Worm (Caenorhabditis elegans) whole organism, L2 larva: ENCODE results near the gene ddn-2.

Experiments used
- C34F6.9 ChIP-seq: fragments of 150-350 bp; optimal IDR thresholded peaks from 2 replicates; lab custom pipeline; 2014; ENCODE audit warnings: missing biosample characterization, missing genetic modification characterization
- F13H6.1 ChIP-seq: sonication (generic microtip); optimal IDR thresholded peaks from 2 replicates; lab custom pipeline; 2016; ENCODE audit warnings: missing genetic modification characterization, missing compliant biosample characterization
- R02D3.7 ChIP-seq: fragments of 150-350 bp; optimal IDR thresholded peaks from 2 replicates; lab custom pipeline; 2014; ENCODE audit warnings: missing biosample characterization, missing genetic modification characterization
- Y55F3AM.14 ChIP-seq: fragments of 200-800 bp; sonication (Bioruptor generic); optimal IDR thresholded peaks from 2 replicates; lab custom pipeline; 2018; ENCODE audit warnings: mild to moderate bottlenecking, missing genetic modification characterization, missing compliant biosample characterization
- ZK546.5 ChIP-seq: sonication (generic microtip); optimal IDR thresholded peaks from 2 replicates; lab custom pipeline; 2017; ENCODE audit warnings: missing biosample characterization, missing genetic modification characterization
- alr-1 ChIP-seq: fragments of 150-350 bp; optimal IDR thresholded peaks from 2 replicates; lab custom pipeline; 2014; ENCODE audit warnings: missing biosample characterization, missing genetic modification characterization
- aly-2 ChIP-seq: fragments of 150-350 bp; optimal IDR thresholded peaks from 2 replicates; lab custom pipeline; 2014; ENCODE audit warnings: missing biosample characterization, missing genetic modification characterization
- ama-1 ChIP-seq: fragments of 150-350 bp; optimal IDR thresholded peaks from 2 replicates; lab custom pipeline; 2018; ENCODE audit warnings: inconsistent platforms
- blmp-1 ChIP-seq: sonication (generic microtip); optimal IDR thresholded peaks from 2 replicates; lab custom pipeline; 2017; ENCODE audit warnings: missing genetic modification characterization, mild to moderate bottlenecking, missing compliant biosample characterization, antibody characterized with exemption, moderate library complexity; ENCODE audit not compliant: insufficient read depth
- ceh-16 ChIP-seq: fragments of 150-350 bp; optimal IDR thresholded peaks from 2 replicates; lab custom pipeline; 2014; ENCODE audit warnings: missing biosample characterization, missing genetic modification characterization
- ceh-82 ChIP-seq: fragments of 150-350 bp; optimal IDR thresholded peaks from 2 replicates; lab custom pipeline; 2014; ENCODE audit warnings: missing biosample characterization, missing genetic modification characterization
- crh-2 ChIP-seq: sonication (generic microtip); optimal IDR thresholded peaks from 2 replicates; lab custom pipeline; 2017; ENCODE audit warnings: missing biosample characterization, missing genetic modification characterization
- dmd-4 ChIP-seq: sonication (generic microtip); optimal IDR thresholded peaks from 2 replicates; lab custom pipeline; 2017; ENCODE audit warnings: missing biosample characterization, missing genetic modification characterization
- egl-27 ChIP-seq: sonication (generic microtip); optimal IDR thresholded peaks from 3 replicates; lab custom pipeline; 2017; ENCODE audit warnings: missing biosample characterization, missing genetic modification reagents, missing genetic modification characterization
- elt-1 ChIP-seq: fragments of 150-350 bp; optimal IDR thresholded peaks from 2 replicates; lab custom pipeline; 2014; ENCODE audit warnings: missing biosample characterization, missing genetic modification characterization
- elt-3 ChIP-seq: sonication (generic microtip); optimal IDR thresholded peaks from 2 replicates; lab custom pipeline; 2017; ENCODE audit warnings: missing biosample characterization, missing genetic modification characterization
- gmeb-1 ChIP-seq: fragments of 150-350 bp; optimal IDR thresholded peaks from 2 replicates; lab custom pipeline; 2014; ENCODE audit warnings: missing biosample characterization, missing genetic modification characterization
- lin-11 ChIP-seq: fragments of 150-350 bp; sonication (generic microtip); optimal IDR thresholded peaks from 2 replicates; lab custom pipeline; 2014; ENCODE audit warnings: missing biosample characterization, missing genetic modification characterization, inconsistent platforms, mixed read lengths
- lin-13 ChIP-seq: fragments of 150-350 bp; optimal IDR thresholded peaks from 2 replicates; lab custom pipeline; 2014; ENCODE audit warnings: missing biosample characterization, missing genetic modification reagents, missing genetic modification characterization
- lin-39 ChIP-seq: fragments of 150-350 bp; optimal IDR thresholded peaks from 2 replicates; lab custom pipeline; 2014; ENCODE audit warnings: missing biosample characterization, missing genetic modification reagents, missing genetic modification characterization
- lsy-2 ChIP-seq, 2 experiments: fragments of 150-350 bp in 1 of 2; sonication (generic microtip) in 1 of 2; optimal IDR thresholded peaks; 2 replicates each; lab custom pipeline; 2014 to 2017; ENCODE audit warnings: missing biosample characterization in 2 of 2, missing genetic modification characterization in 2 of 2
- mab-5 ChIP-seq: fragments of 150-350 bp; optimal IDR thresholded peaks from 2 replicates; lab custom pipeline; 2014; ENCODE audit warnings: missing biosample characterization, missing genetic modification characterization
- mbf-1 ChIP-seq: sonication (generic microtip); optimal IDR thresholded peaks from 2 replicates; lab custom pipeline; 2017; ENCODE audit warnings: missing biosample characterization, missing genetic modification characterization
- mdl-1 ChIP-seq, 2 experiments: fragments of 150-350 bp in 1 of 2; sonication (generic microtip) in 1 of 2; optimal IDR thresholded peaks; 2 replicates each; lab custom pipeline; 2017; ENCODE audit warnings: missing biosample characterization in 2 of 2, missing genetic modification characterization in 2 of 2
- nhr-10 ChIP-seq: sonication (generic microtip); optimal IDR thresholded peaks from 2 replicates; lab custom pipeline; 2017; ENCODE audit warnings: missing biosample characterization, missing genetic modification characterization
- nhr-12 ChIP-seq: fragments of 150-350 bp; optimal IDR thresholded peaks from 2 replicates; lab custom pipeline; 2014; ENCODE audit warnings: missing biosample characterization, missing genetic modification characterization
- nhr-129 ChIP-seq: fragments of 150-350 bp; optimal IDR thresholded peaks from 2 replicates; lab custom pipeline; 2014; ENCODE audit warnings: missing biosample characterization, missing genetic modification characterization
- nhr-21 ChIP-seq: fragments of 150-350 bp; optimal IDR thresholded peaks from 2 replicates; lab custom pipeline; 2014; ENCODE audit warnings: missing biosample characterization, missing genetic modification characterization
- nhr-23 ChIP-seq: fragments of 150-350 bp; optimal IDR thresholded peaks from 2 replicates; lab custom pipeline; 2014; ENCODE audit warnings: missing biosample characterization, missing genetic modification reagents, missing genetic modification characterization
- nhr-237 ChIP-seq: fragments of 150-350 bp; optimal IDR thresholded peaks from 2 replicates; lab custom pipeline; 2014; ENCODE audit warnings: missing biosample characterization, missing genetic modification characterization
- nhr-25 ChIP-seq: fragments of 150-350 bp; sonication (generic microtip); optimal IDR thresholded peaks from 3 replicates; lab custom pipeline; 2014; ENCODE audit warnings: missing biosample characterization, missing genetic modification characterization
- nhr-6 ChIP-seq: fragments of 150-350 bp; optimal IDR thresholded peaks from 2 replicates; lab custom pipeline; 2014; ENCODE audit warnings: missing biosample characterization, missing genetic modification characterization
- nhr-77 ChIP-seq: fragments of 150-350 bp; optimal IDR thresholded peaks from 2 replicates; lab custom pipeline; 2014; ENCODE audit warnings: missing biosample characterization, missing genetic modification characterization
- peb-1 ChIP-seq: fragments of 150-350 bp; optimal IDR thresholded peaks from 2 replicates; lab custom pipeline; 2014; ENCODE audit warnings: missing biosample characterization, missing genetic modification characterization
- skn-1 ChIP-seq: sonication (generic microtip); optimal IDR thresholded peaks from 2 replicates; lab custom pipeline; 2017; ENCODE audit warnings: missing biosample characterization, missing genetic modification characterization
- sma-3 ChIP-seq: sonication (generic microtip); optimal IDR thresholded peaks from 2 replicates; lab custom pipeline; 2016; ENCODE audit warnings: missing genetic modification reagents, missing genetic modification characterization, missing compliant biosample characterization
- sma-9 ChIP-seq, 2 experiments: fragments of 150-350 bp in 1 of 2; sonication (generic microtip) in 1 of 2; optimal IDR thresholded peaks; 2 replicates each; lab custom pipeline; 2014 to 2016; ENCODE audit warnings: missing genetic modification characterization in 2 of 2, mild to moderate bottlenecking in 1 of 2, missing biosample characterization in 1 of 2, missing compliant biosample characterization in 1 of 2, missing genetic modification reagents in 1 of 2, moderate library complexity in 1 of 2
- snpc-4 ChIP-seq: fragments of 150-350 bp; optimal IDR thresholded peaks from 2 replicates; lab custom pipeline; 2014; ENCODE audit warnings: missing biosample characterization, missing genetic modification characterization
- unc-39 ChIP-seq: fragments of 150-350 bp; optimal IDR thresholded peaks from 2 replicates; lab custom pipeline; 2014; ENCODE audit warnings: missing biosample characterization, missing genetic modification characterization
- unc-55 ChIP-seq: fragments of 150-350 bp; sonication (generic microtip); optimal IDR thresholded peaks from 3 replicates; lab custom pipeline; 2014; ENCODE audit warnings: missing biosample characterization, missing genetic modification reagents, missing genetic modification characterization
- zag-1 ChIP-seq: fragments of 150-350 bp; optimal IDR thresholded peaks from 2 replicates; lab custom pipeline; 2014; ENCODE audit warnings: missing biosample characterization, missing genetic modification characterization
- ztf-1 ChIP-seq: fragments of 200-800 bp; sonication (Bioruptor generic); conservative IDR thresholded peaks from 2 replicates; pipeline ENCODE4 v1.3.6; 2022; ENCODE audit warnings: missing genetic modification characterization, missing compliant biosample characterization
- ztf-11 ChIP-seq: sonication (generic microtip); optimal IDR thresholded peaks from 2 replicates; lab custom pipeline; 2017; ENCODE audit warnings: missing biosample characterization, missing genetic modification characterization
- ztf-4 ChIP-seq: fragments of 150-350 bp; optimal IDR thresholded peaks from 2 replicates; lab custom pipeline; 2014; ENCODE audit warnings: missing biosample characterization, missing genetic modification characterization

Gene ddn-2

DNA sequence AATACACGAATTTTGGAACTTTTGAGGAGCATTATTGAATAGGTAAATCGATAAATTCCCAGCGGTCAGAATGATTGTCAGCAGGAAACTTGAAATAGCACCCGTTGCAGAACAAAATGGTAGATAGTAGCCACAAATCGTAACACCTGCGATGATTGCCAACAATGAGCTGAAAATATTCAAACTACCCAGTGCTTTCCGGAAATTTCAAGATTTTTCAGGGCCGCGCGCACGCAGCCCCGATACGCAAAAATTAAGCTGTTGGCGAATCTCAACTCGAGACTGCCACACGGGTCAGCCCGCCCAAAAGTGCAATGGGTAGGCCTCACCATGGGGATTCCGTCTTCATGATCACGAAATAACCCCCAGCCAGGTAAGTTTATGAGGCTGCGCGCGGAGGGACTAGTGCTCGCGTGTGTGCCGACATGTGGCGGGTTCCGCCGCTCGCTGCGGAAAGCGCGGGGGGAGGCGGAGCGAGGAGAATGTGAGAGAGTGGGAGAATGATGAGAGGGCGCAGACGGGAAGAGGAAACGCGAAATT is 35.8 kb downstream of the ddn-2 start (continued):
- peak; percentile 82 for TF ChIP-seq gmeb-1 (tag; lab: Kevin White, UChicago)
- peak; percentile 89 for TF ChIP-seq Y55F3AM.14 (GFP tag; lab: Kevin White, UChicago)
- peak; percentile 99 for TF ChIP-seq snpc-4 (tag; lab: Kevin White, UChicago)
- no peak for TF ChIP-seq dmd-4 (tag; lab: Kevin White, UChicago)
- peak; percentile 81 to 85 for TF ChIP-seq lsy-2 (tag; optimal IDR thresholded peaks at IDR 0.05; lab: Kevin White, UChicago)
- TF ChIP-seq alr-1 (tag; lab: Kevin White, UChicago): no peak
- peak; percentile 90 for TF ChIP-seq lin-13 (GFP tag; lab: Kevin White, UChicago)
- TF ChIP-seq lin-39 (tag; lab: Kevin White, UChicago): no peak
- TF ChIP-seq ztf-4 (tag; lab: Kevin White, UChicago): peak; percentile 76
- peak; percentile 87 for TF ChIP-seq nhr-129
- TF ChIP-seq nhr-237: peak; percentile 70
- no peak for TF ChIP-seq nhr-12 (tag; lab: Kevin White, UChicago)
- TF ChIP-seq nhr-6 (tag; lab: Kevin White, UChicago): peak; percentile 74
- TF ChIP-seq zag-1: peak; percentile 78
- TF ChIP-seq blmp-1 (tag; lab: Kevin White, UChicago): peak; percentile 62
- no peak for TF ChIP-seq nhr-23 (tag; lab: Kevin White, UChicago)
- TF ChIP-seq ztf-11 (tag; lab: Kevin White, UChicago): no peak
- TF ChIP-seq unc-39 (tag; lab: Kevin White, UChicago): no peak
- TF ChIP-seq sma-9 (GFP tag; optimal IDR thresholded peaks at IDR 0.05; lab: Kevin White, UChicago): peak; percentile 88
- TF ChIP-seq sma-9 (tag; optimal IDR thresholded peaks at IDR 0.05; lab: Kevin White, UChicago): no peak
- no peak for TF ChIP-seq ztf-1 (GFP tag; lab: Robert Waterston, UW)
- TF ChIP-seq elt-3 (tag; lab: Kevin White, UChicago): no peak
- no peak for TF ChIP-seq elt-1

DNA sequence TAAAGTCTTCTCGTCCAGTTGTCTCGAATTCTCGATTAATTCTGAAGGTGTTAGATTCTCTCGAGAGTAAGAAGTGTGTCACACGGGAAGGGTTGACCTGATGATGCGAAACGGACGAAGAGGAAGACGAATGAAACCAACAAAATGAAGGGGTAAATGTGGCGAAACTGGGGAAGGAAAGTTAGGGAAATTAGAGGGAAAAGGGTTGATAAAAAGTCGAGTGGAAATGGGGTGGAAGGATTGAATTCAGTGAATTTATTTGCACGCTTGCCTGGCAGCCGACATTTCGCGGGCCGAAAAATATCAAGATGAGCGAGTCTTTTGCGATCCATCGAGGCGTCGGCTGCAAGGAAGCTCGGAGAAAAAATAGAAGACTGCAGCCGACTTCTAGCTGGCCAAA is 39.3 kb downstream of the ddn-2 start, which contains the start of gene F58G1.7:
Gene F58G1.7, minus strand, starts transcription at position 101 of the 400 bp plus-strand sequence.
- no peak for TF ChIP-seq gmeb-1 (tag; lab: Kevin White, UChicago)
- no peak for TF ChIP-seq aly-2 (tag; lab: Kevin White, UChicago)
- no peak for TF ChIP-seq lsy-2 (tag; optimal IDR thresholded peaks at IDR 0.05; lab: Kevin White, UChicago)
- TF ChIP-seq nhr-21: no peak
- TF ChIP-seq ZK546.5 (tag; lab: Kevin White, UChicago): no peak
- TF ChIP-seq dmd-4 (tag; lab: Kevin White, UChicago): no peak
- TF ChIP-seq mbf-1 (tag; lab: Kevin White, UChicago): no peak
- TF ChIP-seq sma-9 (GFP tag; optimal IDR thresholded peaks at IDR 0.05; lab: Kevin White, UChicago): no peak
- no peak for TF ChIP-seq sma-9 (tag; optimal IDR thresholded peaks at IDR 0.05; lab: Kevin White, UChicago)
- no peak for TF ChIP-seq R02D3.7 (tag; lab: Kevin White, UChicago)
- no peak for TF ChIP-seq nhr-77
- TF ChIP-seq elt-1: no peak
- no peak for TF ChIP-seq ztf-4 (tag; lab: Kevin White, UChicago)
- no peak for TF ChIP-seq blmp-1 (tag; lab: Kevin White, UChicago)
- TF ChIP-seq zag-1: no peak

DNA sequence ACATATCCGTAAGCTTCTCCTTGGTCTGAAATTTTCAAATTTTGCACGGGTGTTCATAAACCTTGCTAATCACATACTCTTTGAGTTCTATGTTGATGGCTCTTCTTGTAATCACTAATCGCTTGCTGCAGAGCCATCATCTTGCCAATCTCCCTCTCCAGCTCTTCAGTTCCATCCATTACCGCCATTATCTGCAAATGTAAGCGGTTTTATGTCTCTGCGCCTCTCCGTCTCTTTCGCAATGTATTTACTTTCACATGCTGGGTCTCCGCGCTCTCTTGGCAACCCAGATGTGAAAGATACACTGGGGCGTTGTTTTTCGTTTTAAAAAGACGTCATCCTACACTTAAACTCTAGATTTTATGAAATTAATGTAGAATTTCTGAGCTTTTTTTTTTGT is 44.4 kb downstream of the ddn-2 start:
- no peak for TF ChIP-seq nhr-23 (tag; lab: Kevin White, UChicago)
- TF ChIP-seq egl-27 (tag; lab: Kevin White, UChicago): no peak
- peak; percentile 54 for TF ChIP-seq unc-55 (GFP tag; lab: Kevin White, UChicago)
- no peak for TF ChIP-seq zag-1
- TF ChIP-seq crh-2 (tag; lab: Kevin White, UChicago): peak; percentile 30
- TF ChIP-seq sma-9 (GFP tag; optimal IDR thresholded peaks at IDR 0.05; lab: Kevin White, UChicago): peak; percentile 59
- no peak for TF ChIP-seq sma-9 (tag; optimal IDR thresholded peaks at IDR 0.05; lab: Kevin White, UChicago)
- no peak for TF ChIP-seq mab-5 (tag; lab: Kevin White, UChicago)
- TF ChIP-seq nhr-129: peak; percentile 63
- no peak for TF ChIP-seq nhr-12 (tag; lab: Kevin White, UChicago)
- TF ChIP-seq alr-1 (tag; lab: Kevin White, UChicago): no peak
- no peak for TF ChIP-seq nhr-77
- TF ChIP-seq lin-39 (tag; lab: Kevin White, UChicago): no peak
- TF ChIP-seq R02D3.7 (tag; lab: Kevin White, UChicago): no peak
- TF ChIP-seq elt-1: no peak
- no peak for TF ChIP-seq skn-1 (tag; lab: Kevin White, UChicago)
- TF ChIP-seq snpc-4 (tag; lab: Kevin White, UChicago): peak; percentile 76
- peak; percentile 70 for TF ChIP-seq C34F6.9
- no peak for TF ChIP-seq ztf-11 (tag; lab: Kevin White, UChicago)
- peak; percentile 11 for TF ChIP-seq lin-13 (GFP tag; lab: Kevin White, UChicago)
- TF ChIP-seq ceh-82 (tag; lab: Kevin White, UChicago): no peak
- TF ChIP-seq elt-3 (tag; lab: Kevin White, UChicago): no peak
- TF ChIP-seq ZK546.5 (tag; lab: Kevin White, UChicago): no peak
- TF ChIP-seq ama-1: no peak
- TF ChIP-seq F13H6.1 (tag; lab: Kevin White, UChicago): peak; percentile 3
- no peak for TF ChIP-seq blmp-1 (tag; lab: Kevin White, UChicago)
- peak in 1 of 2 experiments; percentile 49 for TF ChIP-seq lsy-2 (tag; optimal IDR thresholded peaks at IDR 0.05; lab: Kevin White, UChicago)
- no peak for TF ChIP-seq dmd-4 (tag; lab: Kevin White, UChicago)
- TF ChIP-seq nhr-21: no peak
- TF ChIP-seq lin-11: no peak
- peak; percentile 10 for TF ChIP-seq sma-3 (GFP tag; lab: Kevin White, UChicago)
- TF ChIP-seq ceh-16 (tag; lab: Kevin White, UChicago): no peak
- no peak for TF ChIP-seq aly-2 (tag; lab: Kevin White, UChicago)
- TF ChIP-seq nhr-10 (tag; lab: Kevin White, UChicago): no peak
- peak; percentile 3 for TF ChIP-seq gmeb-1 (tag; lab: Kevin White, UChicago)
- TF ChIP-seq nhr-25 (tag; lab: Kevin White, UChicago): no peak
- TF ChIP-seq peb-1: no peak
- no peak for TF ChIP-seq mbf-1 (tag; lab: Kevin White, UChicago)
- TF ChIP-seq mdl-1 (tag; optimal IDR thresholded peaks at IDR 0.05; lab: Kevin White, UChicago): no peak
